Worm (Caenorhabditis elegans): ENCODE data around the gene grk-2.

DNA sequence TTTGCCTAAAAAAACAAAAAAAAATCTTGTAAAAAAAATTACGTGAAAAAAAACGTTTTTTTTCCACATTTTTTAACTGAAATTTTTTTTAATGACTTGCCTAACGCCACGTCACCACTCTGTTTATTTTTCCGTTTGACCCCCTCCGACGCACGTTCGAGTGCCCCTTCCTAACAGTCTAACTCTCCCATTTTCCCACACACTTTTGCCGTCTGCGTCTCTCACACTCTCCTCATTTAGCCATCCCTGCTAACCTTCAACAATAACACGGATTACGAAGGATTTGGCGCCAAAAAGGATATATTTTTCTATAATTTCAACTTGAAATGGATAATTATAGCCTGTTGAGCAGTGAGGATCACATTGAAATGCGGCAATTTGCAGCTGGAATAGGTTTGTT lies 28.7 kb upstream of the grk-2 start:
- TF ChIP-seq spr-3 (GFP tag; optimal IDR thresholded peaks at IDR 0.05) (no peak), mep-1 (tag; optimal IDR thresholded peaks at IDR 0.05) (no peak), D1046.2 (GFP tag; IDR thresholded peaks at IDR 0.05) (no peak)
